Worm (Caenorhabditis elegans): ENCODE measurements around the gene C02E7.8.

DNA sequence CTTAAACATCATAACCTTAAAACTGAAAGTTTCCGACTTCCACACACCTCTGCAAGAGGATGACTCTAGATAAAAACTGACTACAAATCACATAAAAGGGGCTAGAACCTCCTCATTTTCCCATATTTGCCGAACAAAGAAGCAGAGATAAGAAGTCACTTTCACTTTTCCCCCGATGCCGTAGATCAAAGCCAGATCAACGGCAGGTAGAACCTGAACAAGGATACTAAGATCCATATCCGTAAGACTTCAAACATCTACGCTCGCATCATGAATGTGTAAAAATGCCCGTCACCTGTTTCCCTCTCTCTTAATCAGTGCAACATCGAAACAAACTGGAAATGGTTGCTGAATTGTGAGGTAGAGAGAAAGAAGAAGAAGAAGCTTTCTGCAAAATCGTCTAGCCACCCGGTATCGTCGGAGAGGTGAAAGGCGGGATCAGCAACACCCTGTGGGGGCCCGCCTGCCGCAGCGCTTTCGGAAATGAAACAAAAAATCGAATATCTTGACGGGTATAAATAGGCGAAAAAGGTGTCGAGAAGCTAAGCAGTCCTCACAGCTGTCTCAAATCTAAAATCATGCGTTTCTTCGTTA, 1.8 kb downstream of the C02E7.8 start, which contains the start of gene C02E7.6:
- TF ChIP-seq ama-1 (optimal IDR thresholded peaks at IDR 0.05) (no peak), fos-1 (tag; optimal IDR thresholded peaks at IDR 0.05) (no peak), dmd-6 (GFP tag; IDR thresholded peaks at IDR 0.05) (no peak), lin-29 (GFP tag; IDR thresholded peaks at IDR 0.05) (no peak), ztf-11 (tag; optimal IDR thresholded peaks at IDR 0.05) (no peak), snpc-4 (tag; optimal IDR thresholded peaks at IDR 0.05) (no peak), fkh-10 (GFP tag; optimal IDR thresholded peaks at IDR 0.05) (no peak), skn-1 (tag; optimal IDR thresholded peaks at IDR 0.05) (no peak), pha-4 (GFP tag; IDR thresholded peaks at IDR 0.05) (no peak), pha-4 (tag; optimal IDR thresholded peaks at IDR 0.05) (no peak), nhr-77 (tag; optimal IDR thresholded peaks at IDR 0.05) (no peak), unc-130 (GFP tag; optimal IDR thresholded peaks at IDR 0.05) (no peak), nhr-28 (tag; optimal IDR thresholded peaks at IDR 0.05) (peak; percentile 30)

Data from whole organism, L4 larva.